Fruit fly (Drosophila melanogaster): ENCODE measurements around the gene Aladin.

dm6 chrX:9319140-9319539 is 45.9 kb downstream of the Aladin start, which contains the start of the genes c12.1 and c12.2:
- no peak for TF ChIP-seq cyc (GFP tag; optimal IDR thresholded peaks at IDR 0.05)
- no peak for TF ChIP-seq CG8319 (GFP tag; optimal IDR thresholded peaks at IDR 0.05)
- no peak for TF ChIP-seq pdm3 (GFP tag; optimal IDR thresholded peaks at IDR 0.05)
- TF ChIP-seq Eip93F (GFP tag; optimal IDR thresholded peaks at IDR 0.05), result no peak
- TF ChIP-seq svp (GFP tag), result no peak
- no peak for TF ChIP-seq dsx (GFP tag; optimal IDR thresholded peaks at IDR 0.05; ENCODE audit: poor library complexity, severe bottlenecking)

All from whole organism, prepupa.